Worm (Caenorhabditis elegans) whole organism, L4 larva: ENCODE measurements around the gene K10H10.6.

ENCODE experiments used
- F37D6.2 ChIP-seq: sonication (generic microtip); optimal IDR thresholded peaks from 2 replicates; lab custom pipeline; 2016; ENCODE audit warnings: mild to moderate bottlenecking, missing genetic modification characterization, missing compliant biosample characterization
- T20F7.1 ChIP-seq: fragments of 200-800 bp; sonication (Bioruptor generic); optimal IDR thresholded peaks from 2 replicates; lab custom pipeline; 2018; ENCODE audit warnings: mild to moderate bottlenecking, missing genetic modification characterization, missing compliant biosample characterization
- T26A8.4 ChIP-seq: fragments of 200-800 bp; sonication (Bioruptor generic); IDR thresholded peaks from 2 replicates; pipeline ENCODE4 v1.3.6; 2022; ENCODE audit warnings: missing genetic modification characterization, missing compliant biosample characterization
- Y105C5A.15 ChIP-seq: fragments of 200-800 bp; sonication (Bioruptor generic); IDR thresholded peaks from 2 replicates; pipeline ENCODE4 v1.3.6; 2022; ENCODE audit warnings: missing genetic modification characterization, missing compliant biosample characterization
- Y5F2A.4 ChIP-seq: fragments of 200-800 bp; sonication (Bioruptor generic); optimal IDR thresholded peaks from 2 replicates; lab custom pipeline; 2018; ENCODE audit warnings: mild to moderate bottlenecking, missing genetic modification characterization, missing compliant biosample characterization
- ZK337.2 ChIP-seq: fragments of 200-800 bp; sonication (Bioruptor generic); IDR thresholded peaks from 2 replicates; pipeline ENCODE4 v1.3.6; 2022; ENCODE audit warnings: missing genetic modification reagents, missing genetic modification characterization, missing compliant biosample characterization
- ZK546.5 ChIP-seq, 2 experiments: sonication (generic microtip); optimal IDR thresholded peaks; 2 replicates each; lab custom pipeline; 2017; ENCODE audit warnings: missing biosample characterization in 2 of 2, missing genetic modification characterization in 2 of 2
- aha-1 ChIP-seq: fragments of 150-350 bp; peaks from one replicate; lab custom pipeline; 2014; ENCODE audit warnings: missing biosample characterization, missing genetic modification characterization
- arid-1 ChIP-seq: fragments of 200-800 bp; sonication (Bioruptor generic); conservative IDR thresholded peaks from 2 replicates; pipeline ENCODE4 v1.3.6; 2022; ENCODE audit warnings: missing genetic modification reagents, missing genetic modification characterization, missing compliant biosample characterization
- attf-4 ChIP-seq: sonication (generic microtip); optimal IDR thresholded peaks from 3 replicates; lab custom pipeline; 2017; ENCODE audit warnings: missing biosample characterization, missing genetic modification characterization
- ceh-62 ChIP-seq: sonication (generic microtip); optimal IDR thresholded peaks from 2 replicates; lab custom pipeline; 2017; ENCODE audit warnings: missing biosample characterization, missing genetic modification characterization
- ctbp-1 ChIP-seq: fragments of 200-800 bp; sonication (Bioruptor generic); IDR thresholded peaks from 2 replicates; pipeline ENCODE4 v1.3.6; 2022; ENCODE audit warnings: missing genetic modification reagents, missing genetic modification characterization, missing compliant biosample characterization
- daf-12 ChIP-seq: fragments of 150-350 bp; optimal IDR thresholded peaks from 2 replicates; lab custom pipeline; 2014; ENCODE audit warnings: missing biosample characterization, missing genetic modification reagents, missing genetic modification characterization
- daf-19 ChIP-seq: fragments of 200-800 bp; sonication (Bioruptor generic); conservative IDR thresholded peaks from 2 replicates; pipeline ENCODE4 v1.3.6; 2022; ENCODE audit warnings: missing genetic modification characterization, missing compliant biosample characterization
- dmd-6 ChIP-seq: fragments of 200-800 bp; sonication (Bioruptor generic); IDR thresholded peaks from 2 replicates; pipeline ENCODE4 v1.3.6; 2022; ENCODE audit warnings: missing genetic modification reagents, missing genetic modification characterization, missing compliant biosample characterization
- dmd-8 ChIP-seq: fragments of 200-800 bp; sonication (Bioruptor generic); IDR thresholded peaks from 2 replicates; pipeline ENCODE4 v1.3.6; 2022; ENCODE audit warnings: missing genetic modification characterization, missing compliant biosample characterization
- dmd-9 ChIP-seq: fragments of 200-800 bp; sonication (Bioruptor generic); IDR thresholded peaks from 2 replicates; pipeline ENCODE4 v1.3.6; 2022; ENCODE audit warnings: missing genetic modification reagents, missing genetic modification characterization, missing compliant biosample characterization
- dpl-1 ChIP-seq: fragments of 150-350 bp; optimal IDR thresholded peaks from 2 replicates; lab custom pipeline; 2014; ENCODE audit warnings: missing biosample characterization, missing genetic modification reagents, missing genetic modification characterization
- dve-1 ChIP-seq: sonication (generic microtip); optimal IDR thresholded peaks from 2 replicates; lab custom pipeline; 2017; ENCODE audit warnings: antibody characterized with exemption, mild to moderate bottlenecking, missing genetic modification characterization, missing compliant biosample characterization; ENCODE audit not compliant: insufficient read depth
- fos-1 ChIP-seq: fragments of 150-350 bp; optimal IDR thresholded peaks from 2 replicates; lab custom pipeline; 2014; ENCODE audit warnings: missing biosample characterization, missing genetic modification characterization
- hlh-11 ChIP-seq: fragments of 200-800 bp; sonication (Bioruptor generic); optimal IDR thresholded peaks from 2 replicates; lab custom pipeline; 2018; ENCODE audit warnings: mild to moderate bottlenecking, missing genetic modification characterization, missing compliant biosample characterization
- hmg-1.1 ChIP-seq: fragments of 200-800 bp; sonication (Bioruptor generic); IDR thresholded peaks from 2 replicates; pipeline ENCODE4 v1.3.6; 2022; ENCODE audit warnings: missing genetic modification reagents, missing genetic modification characterization, missing compliant biosample characterization
- lim-7 ChIP-seq: fragments of 200-800 bp; sonication (Bioruptor generic); IDR thresholded peaks from 2 replicates; pipeline ENCODE4 v1.3.6; 2022; ENCODE audit warnings: missing genetic modification characterization, missing compliant biosample characterization
- lin-1 ChIP-seq: fragments of 200-800 bp; sonication (Bioruptor generic); IDR thresholded peaks from 2 replicates; pipeline ENCODE4 v1.3.6; 2022; ENCODE audit warnings: missing genetic modification reagents, missing genetic modification characterization, missing compliant biosample characterization
- lin-29 ChIP-seq: fragments of 200-800 bp; sonication (Bioruptor generic); IDR thresholded peaks from 2 replicates; pipeline ENCODE4 v1.3.6; 2022; ENCODE audit warnings: missing genetic modification reagents, missing genetic modification characterization, missing compliant biosample characterization
- lin-39 ChIP-seq: fragments of 150-350 bp; optimal IDR thresholded peaks from 2 replicates; lab custom pipeline; 2014; ENCODE audit warnings: missing biosample characterization, missing genetic modification reagents, missing genetic modification characterization
- lir-3 ChIP-seq: sonication (generic microtip); optimal IDR thresholded peaks from 2 replicates; lab custom pipeline; 2016; ENCODE audit warnings: mild to moderate bottlenecking, missing genetic modification characterization, missing compliant biosample characterization
- lsy-2 ChIP-seq, 2 experiments: fragments of 150-350 bp in 1 of 2; sonication (generic microtip) in 1 of 2; optimal IDR thresholded peaks; 2 replicates each; lab custom pipeline; 2014 to 2017; ENCODE audit warnings: missing biosample characterization in 2 of 2, missing genetic modification characterization in 2 of 2
- mxl-2 ChIP-seq: fragments of 200-800 bp; sonication (Bioruptor generic); conservative IDR thresholded peaks from 2 replicates; pipeline ENCODE4 v1.3.6; 2022; ENCODE audit warnings: missing genetic modification reagents, missing genetic modification characterization, missing compliant biosample characterization
- mxl-3 ChIP-seq: fragments of 200-800 bp; sonication (Bioruptor generic); optimal IDR thresholded peaks from 2 replicates; lab custom pipeline; 2018; ENCODE audit warnings: mild to moderate bottlenecking, missing genetic modification characterization, missing compliant biosample characterization
- nhr-10 ChIP-seq: fragments of 150-350 bp; optimal IDR thresholded peaks from 2 replicates; lab custom pipeline; 2014; ENCODE audit warnings: missing biosample characterization, missing genetic modification characterization
- nhr-102 ChIP-seq: sonication (generic microtip); optimal IDR thresholded peaks from 2 replicates; lab custom pipeline; 2016; ENCODE audit warnings: mild to moderate bottlenecking, missing genetic modification characterization, moderate library complexity, missing compliant biosample characterization
- nhr-11 ChIP-seq: fragments of 150-350 bp; optimal IDR thresholded peaks from 2 replicates; lab custom pipeline; 2014; ENCODE audit warnings: missing biosample characterization, missing genetic modification characterization
- nhr-111 ChIP-seq: fragments of 200-800 bp; sonication (Bioruptor generic); optimal IDR thresholded peaks from 2 replicates; lab custom pipeline; 2018; ENCODE audit warnings: mild to moderate bottlenecking, missing genetic modification characterization, missing compliant biosample characterization
- nhr-237 ChIP-seq: sonication (generic microtip); optimal IDR thresholded peaks from 2 replicates; lab custom pipeline; 2017; ENCODE audit warnings: missing biosample characterization, missing genetic modification characterization
- nhr-28 ChIP-seq: fragments of 150-350 bp; optimal IDR thresholded peaks from 2 replicates; lab custom pipeline; 2014; ENCODE audit warnings: missing biosample characterization, missing genetic modification characterization
- nhr-76 ChIP-seq: fragments of 150-350 bp; optimal IDR thresholded peaks from 2 replicates; lab custom pipeline; 2014; ENCODE audit warnings: missing biosample characterization, missing genetic modification characterization
- nhr-77 ChIP-seq: fragments of 150-350 bp; optimal IDR thresholded peaks from 2 replicates; lab custom pipeline; 2014; ENCODE audit warnings: missing biosample characterization, missing genetic modification characterization
- pha-4 ChIP-seq, 2 experiments: fragments of 150-350 bp in 1 of 2; fragments of 200-800 bp in 1 of 2; sonication (Bioruptor generic) in 1 of 2; IDR thresholded peaks in 1 of 2; optimal IDR thresholded peaks in 1 of 2; 2 replicates each; pipeline versions ENCODE4 v1.3.6 to Lab custom; 2014 to 2022; ENCODE audit warnings: missing genetic modification characterization in 2 of 2, missing genetic modification reagents in 2 of 2, missing biosample characterization in 1 of 2, missing compliant biosample characterization in 1 of 2
- php-3 ChIP-seq: fragments of 200-800 bp; sonication (Bioruptor generic); IDR thresholded peaks from 2 replicates; pipeline ENCODE4 v1.3.6; 2022; ENCODE audit warnings: missing genetic modification reagents, missing genetic modification characterization, missing compliant biosample characterization
- rbr-2 ChIP-seq: sonication (generic microtip); optimal IDR thresholded peaks from 2 replicates; lab custom pipeline; 2016; ENCODE audit warnings: missing genotype, missing genetic modification characterization, missing compliant biosample characterization
- saeg-2 ChIP-seq: fragments of 200-800 bp; sonication (Bioruptor generic); IDR thresholded peaks from 2 replicates; pipeline ENCODE4 v1.3.6; 2022; ENCODE audit warnings: missing genetic modification reagents, missing genetic modification characterization, missing compliant biosample characterization
- skn-1 ChIP-seq: fragments of 150-350 bp; optimal IDR thresholded peaks from 2 replicates; lab custom pipeline; 2014; ENCODE audit warnings: missing biosample characterization, missing genetic modification characterization
- snpc-4 ChIP-seq: fragments of 150-350 bp; optimal IDR thresholded peaks from 2 replicates; lab custom pipeline; 2014; ENCODE audit warnings: missing biosample characterization, missing genetic modification characterization
- spr-1 ChIP-seq: sonication (generic microtip); optimal IDR thresholded peaks from 2 replicates; lab custom pipeline; 2016; ENCODE audit warnings: mild to moderate bottlenecking, missing genetic modification characterization, missing compliant biosample characterization
- spr-3 ChIP-seq: fragments of 200-800 bp; sonication (Bioruptor generic); optimal IDR thresholded peaks from 2 replicates; lab custom pipeline; 2018; ENCODE audit warnings: mild to moderate bottlenecking, missing genetic modification characterization, missing compliant biosample characterization
- tag-97 ChIP-seq: fragments of 200-800 bp; sonication (Bioruptor generic); IDR thresholded peaks from 2 replicates; pipeline ENCODE4 v1.3.6; 2022; ENCODE audit warnings: missing genetic modification characterization, missing compliant biosample characterization
- tra-1 ChIP-seq: fragments of 200-800 bp; sonication (Bioruptor generic); IDR thresholded peaks from 2 replicates; pipeline ENCODE4 v1.3.6; 2022; ENCODE audit warnings: missing genetic modification reagents, missing genetic modification characterization, missing compliant biosample characterization
- unc-130 ChIP-seq: sonication (generic microtip); optimal IDR thresholded peaks from 2 replicates; lab custom pipeline; 2016; ENCODE audit warnings: missing genetic modification reagents, missing genetic modification characterization, missing compliant biosample characterization
- vab-7 ChIP-seq: fragments of 200-800 bp; sonication (Bioruptor generic); IDR thresholded peaks from 2 replicates; pipeline ENCODE4 v1.3.6; 2022; ENCODE audit warnings: missing genetic modification reagents, missing genetic modification characterization, missing compliant biosample characterization
- zag-1 ChIP-seq: fragments of 150-350 bp; optimal IDR thresholded peaks from 2 replicates; lab custom pipeline; 2014; ENCODE audit warnings: missing biosample characterization, missing genetic modification characterization
- zip-11 ChIP-seq: fragments of 200-800 bp; sonication (Bioruptor generic); IDR thresholded peaks from 2 replicates; pipeline ENCODE4 v1.3.6; 2022; ENCODE audit warnings: missing genetic modification characterization, missing compliant biosample characterization
- ztf-11 ChIP-seq: fragments of 150-350 bp; optimal IDR thresholded peaks from 2 replicates; lab custom pipeline; 2014; ENCODE audit warnings: missing biosample characterization, missing genetic modification characterization

K10H10.6 gene

ce11 chrII:14488661-14489060, 14.4 kb upstream of the K10H10.6 start, which contains the start of gene usp-14 (continued):
- TF ChIP-seq pha-4 (GFP tag; IDR thresholded peaks at IDR 0.05; lab: Robert Waterston, UW) (no peak), pha-4 (tag; optimal IDR thresholded peaks at IDR 0.05; lab: Kevin White, UChicago) (no peak), saeg-2 (no peak), dmd-9 (GFP tag; lab: Robert Waterston, UW) (no peak), F37D6.2 (tag; lab: Kevin White, UChicago) (peak; percentile 15), mxl-2 (GFP tag; lab: Robert Waterston, UW) (no peak), ZK546.5 (tag; optimal IDR thresholded peaks at IDR 0.05; lab: Kevin White, UChicago) (no peak), Y5F2A.4 (GFP tag; lab: Kevin White, UChicago) (no peak), ZK337.2 (no peak), nhr-76 (tag; lab: Kevin White, UChicago) (no peak), spr-3 (GFP tag; lab: Kevin White, UChicago) (no peak), nhr-11 (tag; lab: Kevin White, UChicago) (no peak), mxl-3 (GFP tag; lab: Kevin White, UChicago) (peak; percentile 3), spr-1 (peak; percentile 24), T26A8.4 (GFP tag; lab: Robert Waterston, UW) (0 out of 2 replicates have a peak, but pooled peaks have one; percentile 23), lim-7 (GFP tag; lab: Robert Waterston, UW) (no peak), zag-1 (tag; lab: Kevin White, UChicago) (no peak), vab-7 (GFP tag; lab: Robert Waterston, UW) (0 out of 2 replicates have a peak, but pooled peaks have one; percentile 16), nhr-102 (peak; percentile 15), lir-3 (tag; lab: Kevin White, UChicago) (no peak), attf-4 (no peak), ceh-62 (tag; lab: Kevin White, UChicago) (no peak), ztf-11 (no peak), hmg-1.1 (GFP tag; lab: Robert Waterston, UW) (peak; percentile 55; the same call in 1 of the 2 replicates), tag-97 (GFP tag; lab: Robert Waterston, UW) (no peak), arid-1 (GFP tag; lab: Robert Waterston, UW) (no peak), skn-1 (tag; lab: Kevin White, UChicago) (no peak), rbr-2 (peak; percentile 44), aha-1 (tag; lab: Kevin White, UChicago) (peak; percentile 98), ctbp-1 (no peak), dpl-1 (GFP tag; lab: Kevin White, UChicago) (peak; percentile 86), nhr-28 (tag; lab: Kevin White, UChicago) (peak; percentile 19), zip-11 (GFP tag; lab: Robert Waterston, UW) (no peak), lin-29 (GFP tag; lab: Robert Waterston, UW) (no peak), lin-1 (no peak), nhr-237 (tag; lab: Kevin White, UChicago) (no peak), nhr-77 (tag; lab: Kevin White, UChicago) (peak; percentile 60), nhr-10 (tag; lab: Kevin White, UChicago) (no peak), lin-39 (tag; lab: Kevin White, UChicago) (no peak), lsy-2 (tag; optimal IDR thresholded peaks at IDR 0.05; lab: Kevin White, UChicago) (peak in 1 of 2 experiments; percentile 79), T20F7.1 (GFP tag; lab: Kevin White, UChicago) (no peak), dve-1 (peak; percentile 67), snpc-4 (no peak), php-3 (GFP tag; lab: Robert Waterston, UW) (no peak), dmd-6 (GFP tag; lab: Robert Waterston, UW) (peak; percentile 53), unc-130 (GFP tag; lab: Kevin White, UChicago) (no peak), hlh-11 (peak; percentile 57), nhr-111 (GFP tag; lab: Kevin White, UChicago) (no peak), dmd-8 (GFP tag; lab: Robert Waterston, UW) (no peak), daf-12 (tag; lab: Kevin White, UChicago) (no peak), fos-1 (tag; lab: Kevin White, UChicago) (no peak), Y105C5A.15 (GFP tag; lab: Robert Waterston, UW) (no peak), daf-19 (GFP tag; lab: Robert Waterston, UW) (no peak), tra-1 (no peak)
